Worm (Caenorhabditis elegans): Measurements from ENCODE around the gene ZK180.6.

ZK180.6 gene

DNA sequence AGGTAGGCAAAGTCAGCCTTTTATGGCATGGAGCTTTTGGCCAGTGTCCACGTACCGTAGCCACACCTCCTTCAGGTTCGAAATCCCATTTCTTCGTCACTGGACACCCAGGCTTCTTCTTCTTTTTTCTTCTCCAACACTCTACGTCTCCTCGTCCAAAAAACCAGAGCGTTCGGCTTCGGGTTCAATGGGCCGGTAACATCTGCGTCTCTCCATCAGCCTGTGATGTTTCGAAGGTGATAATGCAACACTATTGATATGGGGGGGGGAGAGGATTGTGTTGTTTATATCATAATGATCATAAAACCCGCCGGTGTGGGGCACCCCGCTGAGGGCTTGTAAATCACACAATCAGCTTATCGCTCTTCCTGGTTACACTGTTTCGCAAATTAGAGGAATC is at the start of gene ZK180.6:
ZK180.6 (minus strand) TSS at position 101 of the 400 bp plus-strand sequence.
- no peak for TF ChIP-seq cog-1 (tag; optimal IDR thresholded peaks at IDR 0.05)

DNA sequence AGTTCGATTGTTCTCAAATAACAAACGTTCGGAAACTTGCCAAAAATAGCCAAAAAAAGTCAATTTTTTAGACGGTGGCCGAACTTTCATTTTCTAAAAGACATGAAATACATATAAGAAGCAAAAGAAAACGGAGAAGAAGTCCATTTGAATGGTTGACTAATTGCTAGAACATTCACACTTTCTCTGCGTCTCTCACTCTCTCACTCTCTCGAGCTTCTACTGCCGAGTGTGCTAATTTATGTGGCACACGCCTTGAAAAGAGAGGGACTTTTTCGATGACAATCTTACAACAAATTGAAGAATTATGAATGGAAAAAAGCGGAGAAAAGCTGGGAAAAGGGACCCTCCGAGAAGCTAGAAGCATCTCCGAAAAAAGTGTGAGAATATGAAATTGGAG is 49.2 kb upstream of the ZK180.6 start:
- TF ChIP-seq flt-1 (GFP tag; IDR thresholded peaks at IDR 0.05): no peak
- TF ChIP-seq ref-1 (GFP tag; conservative IDR thresholded peaks at IDR 0.05): no peak
- TF ChIP-seq klf-2 (GFP tag; conservative IDR thresholded peaks at IDR 0.05): no peak
- no peak for TF ChIP-seq ztf-23 (GFP tag; IDR thresholded peaks at IDR 0.05)
- no peak for TF ChIP-seq med-1 (GFP tag; optimal IDR thresholded peaks at IDR 0.05; ENCODE audit: insufficient read depth)
- no peak for TF ChIP-seq tab-1 (GFP tag; IDR thresholded peaks at IDR 0.05)
- TF ChIP-seq ztf-29 (GFP tag; IDR thresholded peaks at IDR 0.05): no peak
- no peak for TF ChIP-seq cog-1 (tag; optimal IDR thresholded peaks at IDR 0.05)
- TF ChIP-seq T22C8.4 (GFP tag; IDR thresholded peaks at IDR 0.05): no peak

DNA sequence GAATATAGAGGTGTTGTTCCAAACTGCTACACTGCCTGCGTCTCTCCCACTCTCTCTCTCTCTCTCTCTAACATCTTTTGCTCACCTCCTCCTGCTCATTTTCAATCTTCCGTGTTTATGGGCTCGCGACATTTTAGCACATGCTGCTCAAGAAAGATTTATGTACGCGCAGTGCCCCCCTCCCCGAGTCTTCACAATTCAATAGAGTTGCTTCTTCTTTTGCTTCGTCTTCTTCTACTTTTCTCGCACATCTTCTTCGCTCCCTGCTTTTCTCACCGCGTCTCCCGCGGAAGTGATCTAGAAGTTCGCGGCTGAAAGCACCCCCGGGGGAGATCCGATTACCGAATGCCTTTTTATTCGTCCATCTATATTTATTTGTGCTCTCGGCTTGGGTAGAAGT is 45.8 kb upstream of the ZK180.6 start:
- TF ChIP-seq ref-1 (GFP tag; conservative IDR thresholded peaks at IDR 0.05): no peak
- TF ChIP-seq tab-1 (GFP tag; IDR thresholded peaks at IDR 0.05): no peak
- no peak for TF ChIP-seq ztf-29 (GFP tag; IDR thresholded peaks at IDR 0.05)
- TF ChIP-seq klf-2 (GFP tag; conservative IDR thresholded peaks at IDR 0.05): no peak
- no peak for TF ChIP-seq cog-1 (tag; optimal IDR thresholded peaks at IDR 0.05)
- no peak for TF ChIP-seq flt-1 (GFP tag; IDR thresholded peaks at IDR 0.05)
- no peak for TF ChIP-seq med-1 (GFP tag; optimal IDR thresholded peaks at IDR 0.05; ENCODE audit: insufficient read depth)
- TF ChIP-seq ztf-23 (GFP tag; IDR thresholded peaks at IDR 0.05): no peak

DNA sequence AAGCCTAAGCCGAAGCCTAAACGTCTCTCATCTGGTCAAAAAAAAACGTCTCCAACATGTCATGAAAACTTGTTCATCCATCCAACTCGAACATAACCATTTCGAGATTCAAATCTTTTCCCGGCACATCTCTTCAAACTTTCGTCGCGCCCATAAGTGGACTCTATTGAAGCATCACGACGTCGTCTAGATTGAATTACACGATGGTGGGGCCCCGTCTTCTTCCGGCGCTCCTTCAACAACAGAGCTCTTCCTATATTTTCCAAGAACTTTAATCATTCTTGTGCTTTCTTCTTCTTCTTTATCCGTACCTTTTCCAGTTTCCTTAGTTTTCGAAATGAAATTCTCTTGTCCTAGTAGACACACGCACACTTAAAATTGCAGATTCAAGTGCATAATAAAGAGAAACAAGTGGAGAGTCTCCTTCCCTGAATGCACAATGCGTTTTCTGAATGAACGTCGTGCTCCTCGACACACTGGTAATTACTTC is 43.6 kb upstream of the ZK180.6 start, which contains the start of gene F28E10.1:
F28E10.1 (plus strand) TSS at position 440 of the 490 bp plus-strand sequence.
- TF ChIP-seq med-1 (GFP tag; optimal IDR thresholded peaks at IDR 0.05; ENCODE audit: insufficient read depth) (no peak), flt-1 (GFP tag; IDR thresholded peaks at IDR 0.05) (no peak), T22C8.4 (GFP tag; IDR thresholded peaks at IDR 0.05) (no peak), ztf-23 (GFP tag; IDR thresholded peaks at IDR 0.05) (no peak), klf-2 (GFP tag; conservative IDR thresholded peaks at IDR 0.05) (no peak), cog-1 (tag; optimal IDR thresholded peaks at IDR 0.05) (no peak), ztf-29 (GFP tag; IDR thresholded peaks at IDR 0.05) (no peak), tab-1 (GFP tag; IDR thresholded peaks at IDR 0.05) (no peak), ref-1 (GFP tag; conservative IDR thresholded peaks at IDR 0.05) (no peak)

DNA sequence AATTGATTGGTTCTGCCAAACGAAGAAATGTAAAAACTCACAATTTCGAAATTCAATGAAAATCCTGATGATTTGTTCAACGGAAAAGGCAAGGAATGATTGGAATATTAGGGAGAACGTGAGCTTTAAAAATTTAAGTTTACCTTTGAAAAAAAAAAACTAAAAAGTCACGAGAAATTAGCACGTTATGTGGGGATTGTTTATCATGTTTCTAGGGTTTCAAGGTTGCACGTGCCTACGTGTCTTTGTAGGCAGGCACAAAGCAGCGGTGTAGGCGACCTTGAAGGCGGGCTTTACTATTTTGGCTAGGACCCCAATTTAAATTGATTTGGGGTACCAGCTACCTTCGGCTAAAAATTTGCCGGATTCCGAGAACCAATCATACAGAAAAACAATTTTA is 42.5 kb upstream of the ZK180.6 start, which contains the start of gene F28E10.4:
F28E10.4 (minus strand) TSS at position 101 of the 400 bp plus-strand sequence.
- TF ChIP-seq med-1 (GFP tag; optimal IDR thresholded peaks at IDR 0.05; ENCODE audit: insufficient read depth) (no peak), ztf-29 (GFP tag; IDR thresholded peaks at IDR 0.05) (no peak), klf-2 (GFP tag; conservative IDR thresholded peaks at IDR 0.05) (no peak), tab-1 (GFP tag; IDR thresholded peaks at IDR 0.05) (no peak)

DNA sequence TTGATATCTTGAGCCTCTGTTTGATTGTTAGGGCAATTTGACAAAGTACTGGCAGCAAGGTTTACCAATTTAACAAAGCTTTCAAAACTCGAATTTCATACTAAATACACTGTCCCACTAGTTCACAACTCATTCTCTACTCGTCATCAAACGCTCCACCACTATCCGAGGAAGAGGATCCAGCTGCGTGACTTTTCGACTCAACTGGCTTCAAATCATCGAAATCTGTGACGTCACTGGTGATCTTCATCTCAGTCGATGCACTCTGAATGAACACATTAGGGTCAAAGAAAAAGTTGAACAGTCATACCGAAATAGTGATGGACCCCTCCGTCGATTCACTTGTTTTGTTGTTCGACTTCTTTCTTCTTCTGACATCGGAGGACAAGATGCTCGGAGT is 41.0 kb upstream of the ZK180.6 start:
- no peak for TF ChIP-seq flt-1 (GFP tag; IDR thresholded peaks at IDR 0.05)

DNA sequence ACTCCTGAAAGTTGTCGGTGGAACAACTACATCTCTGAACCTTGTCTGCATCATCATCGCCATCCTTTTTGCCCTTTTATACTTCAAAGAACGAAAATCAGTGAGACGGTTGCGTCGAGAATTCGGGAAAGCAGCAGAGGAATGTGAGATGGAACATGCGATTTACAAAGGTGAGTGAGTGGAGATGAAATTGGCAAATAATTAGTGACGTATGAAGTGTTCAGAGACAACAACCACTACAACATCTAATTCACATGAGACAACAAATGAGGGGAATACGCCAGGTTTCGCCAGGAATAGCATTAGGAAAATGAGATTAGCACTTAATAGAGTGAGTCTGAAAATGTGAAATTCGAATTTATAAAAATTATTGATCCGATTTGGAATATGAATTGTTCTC is 39.7 kb upstream of the ZK180.6 start:
- TF ChIP-seq ztf-23 (GFP tag; IDR thresholded peaks at IDR 0.05) (no peak), ref-1 (GFP tag; conservative IDR thresholded peaks at IDR 0.05) (no peak), klf-2 (GFP tag; conservative IDR thresholded peaks at IDR 0.05) (no peak), ztf-29 (GFP tag; IDR thresholded peaks at IDR 0.05) (no peak), med-1 (GFP tag; optimal IDR thresholded peaks at IDR 0.05; ENCODE audit: insufficient read depth) (no peak), tab-1 (GFP tag; IDR thresholded peaks at IDR 0.05) (no peak), cog-1 (tag; optimal IDR thresholded peaks at IDR 0.05) (no peak), flt-1 (GFP tag; IDR thresholded peaks at IDR 0.05) (no peak), T22C8.4 (GFP tag; IDR thresholded peaks at IDR 0.05) (no peak)

DNA sequence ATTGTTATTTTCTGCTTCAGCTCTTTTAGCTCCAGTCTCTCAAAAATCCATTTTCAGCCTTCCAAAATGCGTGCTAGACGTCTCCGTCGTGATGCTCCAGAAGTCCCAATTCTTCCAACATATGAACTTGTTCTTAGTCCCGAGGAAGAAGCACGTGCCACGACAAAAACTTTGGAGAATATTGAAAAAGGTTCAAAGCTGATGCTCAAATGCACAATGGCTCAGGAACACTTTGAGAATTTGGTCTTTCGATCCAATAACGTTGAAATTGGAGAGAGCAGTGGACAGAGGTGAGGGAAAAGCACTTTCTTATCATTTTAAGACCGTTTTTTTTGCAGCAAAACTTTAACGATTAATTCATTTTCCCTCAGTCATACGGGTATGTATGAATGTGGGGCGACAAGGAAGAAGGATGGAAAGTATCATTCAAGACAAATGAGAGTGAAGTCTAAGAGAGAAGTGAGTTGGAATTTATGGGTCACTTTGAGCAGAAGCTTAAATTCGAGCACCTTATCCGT is 37.8 kb upstream of the ZK180.6 start, which contains the start of gene igeg-1:
igeg-1 (plus strand) TSS at position 51 of the 518 bp plus-strand sequence.
- TF ChIP-seq ztf-23 (GFP tag; IDR thresholded peaks at IDR 0.05) (no peak), flt-1 (GFP tag; IDR thresholded peaks at IDR 0.05) (no peak), ref-1 (GFP tag; conservative IDR thresholded peaks at IDR 0.05) (no peak), klf-2 (GFP tag; conservative IDR thresholded peaks at IDR 0.05) (no peak), cog-1 (tag; optimal IDR thresholded peaks at IDR 0.05) (no peak), tab-1 (GFP tag; IDR thresholded peaks at IDR 0.05) (no peak), T22C8.4 (GFP tag; IDR thresholded peaks at IDR 0.05) (no peak)

DNA sequence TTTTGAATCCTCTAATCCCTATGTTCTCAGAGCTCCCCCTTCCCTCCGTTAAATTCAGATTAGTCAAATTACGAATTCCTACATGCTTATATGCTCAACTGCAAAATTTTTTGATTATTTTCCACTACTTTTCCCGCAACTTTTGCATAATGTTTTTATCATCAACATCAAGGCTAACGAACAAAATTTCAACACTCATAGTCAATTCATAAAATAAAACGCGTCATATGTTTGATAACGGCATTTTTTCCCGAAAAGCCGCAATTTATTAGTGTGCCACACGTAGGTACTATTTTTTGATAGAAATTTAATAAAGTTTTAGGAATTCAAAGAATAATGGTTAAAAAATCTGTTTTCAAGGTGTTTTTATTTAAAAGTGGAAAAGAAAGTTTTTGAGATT is 34.3 kb upstream of the ZK180.6 start:
- no peak for TF ChIP-seq cog-1 (tag; optimal IDR thresholded peaks at IDR 0.05)
- TF ChIP-seq med-1 (GFP tag; optimal IDR thresholded peaks at IDR 0.05; ENCODE audit: insufficient read depth): no peak
- no peak for TF ChIP-seq flt-1 (GFP tag; IDR thresholded peaks at IDR 0.05)
- TF ChIP-seq ztf-29 (GFP tag; IDR thresholded peaks at IDR 0.05): no peak
- TF ChIP-seq ztf-23 (GFP tag; IDR thresholded peaks at IDR 0.05): no peak
- no peak for TF ChIP-seq ref-1 (GFP tag; conservative IDR thresholded peaks at IDR 0.05)
- TF ChIP-seq tab-1 (GFP tag; IDR thresholded peaks at IDR 0.05): no peak

DNA sequence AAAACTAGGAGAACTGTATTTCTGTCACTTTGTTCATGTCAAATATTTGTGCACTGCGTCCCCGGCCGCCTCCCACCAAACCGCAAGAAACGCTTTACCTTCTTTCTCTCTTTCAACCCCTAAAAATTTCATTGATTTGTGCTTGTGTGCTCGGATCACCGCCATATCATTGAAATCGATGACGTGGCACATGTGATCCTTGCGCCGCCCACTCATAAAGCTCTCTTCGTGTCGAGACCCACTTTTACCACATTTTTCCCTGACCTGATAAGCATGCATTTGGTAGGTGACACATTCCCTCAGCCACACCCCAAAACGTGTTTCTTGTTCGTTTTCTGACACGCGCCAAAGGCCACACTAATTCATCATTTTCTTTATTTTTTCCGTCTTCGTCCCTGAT is 32.9 kb upstream of the ZK180.6 start:
- no peak for TF ChIP-seq ztf-29 (GFP tag; IDR thresholded peaks at IDR 0.05)
- TF ChIP-seq ref-1 (GFP tag; conservative IDR thresholded peaks at IDR 0.05): no peak
- TF ChIP-seq ztf-23 (GFP tag; IDR thresholded peaks at IDR 0.05): no peak
- TF ChIP-seq flt-1 (GFP tag; IDR thresholded peaks at IDR 0.05): no peak
- no peak for TF ChIP-seq klf-2 (GFP tag; conservative IDR thresholded peaks at IDR 0.05)
- no peak for TF ChIP-seq T22C8.4 (GFP tag; IDR thresholded peaks at IDR 0.05)
- TF ChIP-seq tab-1 (GFP tag; IDR thresholded peaks at IDR 0.05): no peak
- TF ChIP-seq med-1 (GFP tag; optimal IDR thresholded peaks at IDR 0.05; ENCODE audit: insufficient read depth): no peak
- no peak for TF ChIP-seq cog-1 (tag; optimal IDR thresholded peaks at IDR 0.05)

Measured in whole organism, midembryonic.